Worm (Caenorhabditis elegans) whole organism, late embryonic: ENCODE results near the gene F10C2.3.

Experiments used
- C08G9.2 ChIP-seq: sonication (generic microtip); optimal IDR thresholded peaks from 2 replicates; lab custom pipeline; 2016; ENCODE audit warnings: mild to moderate bottlenecking, missing genetic modification characterization, moderate library complexity, missing compliant biosample characterization
- T23F11.4 ChIP-seq: fragments of 200-800 bp; sonication (Bioruptor generic); optimal IDR thresholded peaks from 2 replicates; lab custom pipeline; 2018; ENCODE audit warnings: mild to moderate bottlenecking, missing genetic modification characterization, missing compliant biosample characterization
- ceh-30 ChIP-seq: fragments of 150-350 bp; optimal IDR thresholded peaks from 2 replicates; lab custom pipeline; 2014; ENCODE audit warnings: missing biosample characterization, missing genetic modification characterization
- eyg-1 ChIP-seq: sonication (generic microtip); optimal IDR thresholded peaks from 2 replicates; lab custom pipeline; 2016; ENCODE audit warnings: missing genotype, missing genetic modification characterization, missing compliant biosample characterization
- fax-1 ChIP-seq: sonication (generic microtip); optimal IDR thresholded peaks from 2 replicates; lab custom pipeline; 2016; ENCODE audit warnings: missing genotype, missing genetic modification characterization, missing compliant biosample characterization
- rnt-1 ChIP-seq: sonication (generic microtip); optimal IDR thresholded peaks from 2 replicates; lab custom pipeline; 2016; ENCODE audit warnings: missing genetic modification characterization, missing compliant biosample characterization
- sox-4 ChIP-seq: sonication (generic microtip); optimal IDR thresholded peaks from 2 replicates; lab custom pipeline; 2017; ENCODE audit warnings: mild to moderate bottlenecking, missing genetic modification characterization, inconsistent platforms, missing compliant biosample characterization
- syd-9 ChIP-seq: sonication (generic microtip); optimal IDR thresholded peaks from 2 replicates; lab custom pipeline; 2016; ENCODE audit warnings: mild to moderate bottlenecking, missing genetic modification characterization, moderate library complexity, missing compliant biosample characterization

DNA sequence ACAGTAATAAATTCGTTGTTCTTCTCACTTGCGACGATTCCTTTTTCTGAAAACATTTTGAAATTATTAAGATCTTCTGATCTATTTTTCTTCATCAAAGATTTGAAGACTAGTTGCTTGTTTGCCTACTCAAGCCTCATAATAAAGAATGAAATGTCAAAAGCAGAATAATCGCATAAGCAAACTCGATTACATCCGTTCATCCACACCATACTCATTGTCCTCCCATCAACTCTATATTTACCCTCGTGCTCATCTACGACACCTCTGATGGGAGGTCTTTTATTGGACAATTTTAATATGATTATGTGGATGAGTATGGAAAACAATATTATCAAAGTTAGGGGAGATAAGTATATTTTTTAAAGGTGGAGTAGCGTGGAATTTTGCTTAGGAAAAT, 13.7 kb downstream of the F10C2.3 start:
- no peak for TF ChIP-seq sox-4
- no peak for TF ChIP-seq C08G9.2 (tag; lab: Kevin White, UChicago)
- TF ChIP-seq rnt-1, result no peak
- no peak for TF ChIP-seq syd-9 (tag; lab: Kevin White, UChicago)
- no peak for TF ChIP-seq fax-1
- TF ChIP-seq T23F11.4 (GFP tag; lab: Kevin White, UChicago), result no peak
- no peak for TF ChIP-seq ceh-30
- TF ChIP-seq eyg-1, result no peak
